Fruit fly (Drosophila melanogaster): Measurements from ENCODE around the gene Nhe2.

Gene Nhe2

dm6 chr2L:21153844-21154243 is 49.5 kb downstream of the Nhe2 start (continued):
- no peak for TF ChIP-seq CG8765 (GFP tag; IDR thresholded peaks at IDR 0.05)
- TF ChIP-seq phol (tag; optimal IDR thresholded peaks at IDR 0.05): peak; percentile 13
- no peak for TF ChIP-seq CG5953 (GFP tag; IDR thresholded peaks at IDR 0.05)
- TF ChIP-seq her (GFP tag; optimal IDR thresholded peaks at IDR 0.05): no peak
- peak; percentile 99 for TF ChIP-seq CG9437 (GFP tag; optimal IDR thresholded peaks at IDR 0.05)
- no peak for TF ChIP-seq CG2129 (GFP tag; IDR thresholded peaks at IDR 0.05; ENCODE audit: partially characterized antibody)
- no peak for TF ChIP-seq NFAT (GFP tag; IDR thresholded peaks at IDR 0.05)
- TF ChIP-seq ash1 (GFP tag; optimal IDR thresholded peaks at IDR 0.05): no peak
- TF ChIP-seq CG4730 (GFP tag; IDR thresholded peaks at IDR 0.05): no peak
- no peak for TF ChIP-seq CTCF (GFP tag; optimal IDR thresholded peaks at IDR 0.05)
- no peak for TF ChIP-seq CG6791 (GFP tag; IDR thresholded peaks at IDR 0.05; ENCODE audit: partially characterized antibody)
- no peak for TF ChIP-seq oc (tag; optimal IDR thresholded peaks at IDR 0.05)
- TF ChIP-seq CG12299 (tag; optimal IDR thresholded peaks at IDR 0.05): no peak
- peak; percentile 41 for TF ChIP-seq CG15514 (GFP tag; optimal IDR thresholded peaks at IDR 0.05)
- peak; percentile 79 for TF ChIP-seq pzg (GFP tag; optimal IDR thresholded peaks at IDR 0.05)
- TF ChIP-seq gsb (GFP tag; IDR thresholded peaks at IDR 0.05): no peak
- no peak for TF ChIP-seq br (optimal IDR thresholded peaks at IDR 0.05)
- TF ChIP-seq unpg (GFP tag; optimal IDR thresholded peaks at IDR 0.05): no peak
- TF ChIP-seq CG1792 (GFP tag; optimal IDR thresholded peaks at IDR 0.05): no peak
- TF ChIP-seq fd102C (GFP tag; optimal IDR thresholded peaks at IDR 0.05): no peak
- no peak for TF ChIP-seq Xrp1 (GFP tag; IDR thresholded peaks at IDR 0.05)
- TF ChIP-seq CG8290 (GFP tag; optimal IDR thresholded peaks at IDR 0.05): no peak
- TF ChIP-seq CG8290 (tag; optimal IDR thresholded peaks at IDR 0.05): peak in 1 of 2 experiments; percentile 49
- TF ChIP-seq cato (GFP tag; optimal IDR thresholded peaks at IDR 0.05; ENCODE audit: borderline replicate concordance): no peak
- peak; percentile 18; the same call in 1 of the 2 replicates for TF ChIP-seq hbn (GFP tag; IDR thresholded peaks at IDR 0.05; ENCODE audit: partially characterized antibody)
- TF ChIP-seq Ssrp (tag; optimal IDR thresholded peaks at IDR 0.05): no peak
- TF ChIP-seq CG12219 (GFP tag; optimal IDR thresholded peaks at IDR 0.05): no peak
- TF ChIP-seq yki (optimal IDR thresholded peaks at IDR 0.05): no peak
- TF ChIP-seq CG6765 (GFP tag; optimal IDR thresholded peaks at IDR 0.05): no peak
- no peak for TF ChIP-seq btn (GFP tag; optimal IDR thresholded peaks at IDR 0.05)
- TF ChIP-seq MESR4 (GFP tag; optimal IDR thresholded peaks at IDR 0.05): peak; percentile 21
- TF ChIP-seq CG7357 (GFP tag; IDR thresholded peaks at IDR 0.05): no peak
- TF ChIP-seq toy (GFP tag; IDR thresholded peaks at IDR 0.05): no peak
- TF ChIP-seq trem (tag; optimal IDR thresholded peaks at IDR 0.05): peak; percentile 41
- TF ChIP-seq CG1024 (GFP tag; IDR thresholded peaks at IDR 0.05): no peak
- TF ChIP-seq Bgb (GFP tag; IDR thresholded peaks at IDR 0.05; ENCODE audit: partially characterized antibody): peak; percentile 37; the same call in 1 of the 2 replicates
- TF ChIP-seq chinmo (GFP tag; IDR thresholded peaks at IDR 0.05; ENCODE audit: partially characterized antibody): no peak
- no peak for TF ChIP-seq abd-A (tag; optimal IDR thresholded peaks at IDR 0.05)
- TF ChIP-seq Doc2 (GFP tag; IDR thresholded peaks at IDR 0.05): no peak
- peak; percentile 80 for TF ChIP-seq CG13894 (tag; optimal IDR thresholded peaks at IDR 0.05)
- TF ChIP-seq ATbp (GFP tag; optimal IDR thresholded peaks at IDR 0.05): no peak
- TF ChIP-seq hth (optimal IDR thresholded peaks at IDR 0.05): no peak
- peak; percentile 23 for TF ChIP-seq CG10267 (tag; optimal IDR thresholded peaks at IDR 0.05)
- no peak for TF ChIP-seq Hr51 (GFP tag; optimal IDR thresholded peaks at IDR 0.05)
- no peak for TF ChIP-seq CG34224 (GFP tag; IDR thresholded peaks at IDR 0.05; ENCODE audit: partially characterized antibody)
- no peak for TF ChIP-seq CG3407 (GFP tag; optimal IDR thresholded peaks at IDR 0.05)
- TF ChIP-seq Dek (tag; optimal IDR thresholded peaks at IDR 0.05): no peak
- no peak for TF ChIP-seq dm (GFP tag; optimal IDR thresholded peaks at IDR 0.05)
- peak; percentile 23 for TF ChIP-seq nmo (GFP tag; optimal IDR thresholded peaks at IDR 0.05)
- peak; percentile 29 for TF ChIP-seq BEAF-32 (GFP tag; optimal IDR thresholded peaks at IDR 0.05)
- peak; percentile 37 for TF ChIP-seq kni (GFP tag; optimal IDR thresholded peaks at IDR 0.05)
- peak; percentile 94 for TF ChIP-seq CG7928 (GFP tag; optimal IDR thresholded peaks at IDR 0.05)

All from whole organism, embryonic.